Fruit fly (Drosophila melanogaster) whole organism, adult: ENCODE data around the gene CG43448.

ENCODE experiments used
- CG14711 ChIP-seq: fragments of 200-800 bp; sonication (Bioruptor generic); optimal IDR thresholded peaks from 2 replicates; lab custom pipeline; 2018; ENCODE audit warnings: missing biosample characterization, mild to moderate bottlenecking, missing genetic modification characterization, moderate library complexity
- CG33017 ChIP-seq: fragments of 200-800 bp; sonication (Bioruptor generic); optimal IDR thresholded peaks from 2 replicates; lab custom pipeline; 2018; ENCODE audit warnings: missing biosample characterization, mild to moderate bottlenecking, missing genetic modification characterization, moderate library complexity
- Mnt ChIP-seq: fragments of 200-800 bp; sonication (Bioruptor generic); optimal IDR thresholded peaks from 2 replicates; lab custom pipeline; 2016; ENCODE audit warnings: missing biosample characterization, mild to moderate bottlenecking, missing genetic modification characterization
- cic ChIP-seq: fragments of 200-800 bp; sonication (Bioruptor generic); optimal IDR thresholded peaks from 2 replicates; lab custom pipeline; 2017; ENCODE audit warnings: missing biosample characterization, mild to moderate bottlenecking, missing genetic modification characterization, moderate library complexity

DNA sequence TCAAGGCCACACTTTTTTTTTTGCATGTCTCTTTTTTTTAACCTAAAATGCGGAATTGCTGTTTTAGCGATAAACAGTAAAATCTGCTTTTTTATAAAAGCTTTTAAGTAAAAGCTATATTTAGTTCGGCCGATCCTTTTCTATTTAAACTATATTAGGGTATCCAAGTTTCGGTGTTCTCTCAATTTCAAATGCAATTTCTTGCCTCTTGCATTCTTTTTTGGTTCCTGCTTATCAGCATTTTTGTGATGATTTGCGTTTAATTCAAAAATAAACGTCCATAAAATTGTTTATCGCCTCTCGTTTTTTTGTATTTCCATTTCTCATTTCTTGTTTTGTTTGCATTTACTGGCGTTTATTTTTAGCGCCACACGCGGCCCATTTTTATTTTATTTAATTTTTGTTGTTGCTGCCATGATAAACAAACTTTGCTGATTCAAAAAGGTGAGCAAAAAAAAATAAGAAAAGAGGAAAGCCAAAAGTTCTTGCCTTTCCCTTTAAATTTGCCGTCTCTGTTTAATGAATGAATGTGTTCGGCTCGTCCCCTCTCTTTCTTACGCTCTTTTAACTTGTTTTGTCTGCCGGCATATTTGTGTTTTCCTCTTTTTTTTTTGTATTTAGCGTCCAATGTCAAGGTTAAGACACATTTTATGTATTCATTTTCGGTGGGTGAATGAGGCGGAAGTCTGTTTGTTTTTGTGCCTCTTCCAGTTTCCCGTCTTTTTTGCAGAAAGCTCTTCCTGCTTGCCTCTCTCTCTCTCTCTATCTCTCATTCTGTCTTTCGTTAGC is 44.0 kb upstream of the CG43448 start:
- no peak for TF ChIP-seq CG14711
- TF ChIP-seq CG33017 (tag; lab: Kevin White, UChicago): no peak
- TF ChIP-seq Mnt (GFP tag; lab: Kevin White, UChicago): no peak
- no peak for TF ChIP-seq cic (GFP tag; lab: Kevin White, UChicago)
